Worm (Caenorhabditis elegans): ENCODE results near the gene ufd-2.

Gene ufd-2

DNA sequence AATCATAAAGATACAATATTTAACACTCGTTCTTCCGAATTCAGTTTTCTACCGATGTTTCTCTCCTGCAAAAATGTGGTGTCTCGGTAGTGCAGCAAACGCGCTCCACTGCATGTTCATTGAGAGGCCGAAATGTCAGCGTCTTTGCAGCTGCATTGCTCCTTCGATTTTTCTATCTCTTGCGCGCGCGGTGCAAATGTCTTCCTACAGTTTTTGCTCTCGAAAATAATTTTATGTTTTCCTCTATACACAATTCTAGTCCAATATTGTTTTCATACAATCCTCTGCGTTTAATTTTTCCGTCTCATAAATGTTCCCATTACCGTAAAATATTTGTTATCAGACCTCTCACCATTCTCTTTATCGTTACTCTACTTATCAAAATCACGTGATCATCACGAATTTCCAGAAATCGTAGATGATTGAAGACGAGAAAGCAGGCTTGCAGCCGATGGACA is at the start of gene ufd-2:
TSS of gene ufd-2 (plus strand) at position 408 of the 458 bp plus-strand sequence.
- no peak for TF ChIP-seq him-1 (tag; optimal IDR thresholded peaks at IDR 0.05)
- TF ChIP-seq W03F9.2 (tag; optimal IDR thresholded peaks at IDR 0.05), result peak; percentile 66

DNA sequence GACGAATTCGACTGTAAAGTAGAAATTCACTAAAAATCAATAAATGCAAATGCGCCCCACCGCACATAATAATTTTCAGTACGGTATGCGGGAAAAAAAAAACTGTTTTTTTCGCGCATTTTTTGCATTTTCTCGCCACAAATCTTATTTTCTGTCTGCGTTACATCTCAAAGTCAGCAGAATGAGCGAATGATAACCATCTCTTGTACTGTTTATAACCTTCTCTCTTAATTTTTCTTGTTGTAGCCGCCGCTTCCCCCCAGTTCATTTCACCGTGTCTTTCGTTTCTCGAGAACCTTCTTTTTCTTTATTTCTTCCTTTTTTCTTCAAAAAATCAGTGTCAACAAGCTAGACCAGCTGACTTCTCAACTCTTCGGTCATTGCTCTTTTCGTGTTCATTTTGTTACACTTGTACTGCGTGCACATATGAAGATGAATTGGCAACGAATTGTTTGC is 47.0 kb upstream of the ufd-2 start:
- TF ChIP-seq dao-5 (tag; optimal IDR thresholded peaks at IDR 0.05), result no peak
- TF ChIP-seq him-1 (tag; optimal IDR thresholded peaks at IDR 0.05), result no peak
- peak; percentile 29 for TF ChIP-seq W03F9.2 (tag; optimal IDR thresholded peaks at IDR 0.05)

DNA sequence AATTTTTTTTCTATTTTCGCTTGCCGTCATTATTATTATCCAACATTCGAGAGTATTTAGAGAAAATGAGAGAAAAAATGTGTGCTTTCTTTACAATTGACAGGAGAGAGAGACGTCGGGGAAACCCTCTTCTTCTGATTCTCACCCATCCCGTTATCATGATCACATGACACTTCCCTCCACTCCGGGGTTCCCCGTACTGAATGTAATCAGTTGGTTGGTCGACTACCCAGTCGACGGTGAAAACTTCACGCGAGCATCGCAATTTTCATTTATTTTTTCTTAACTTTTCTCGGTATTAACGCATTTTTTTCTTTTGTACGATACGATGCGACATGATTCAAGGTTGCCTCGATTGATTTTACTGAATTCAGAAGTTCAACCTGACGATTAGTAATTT is 46.4 kb upstream of the ufd-2 start:
- TF ChIP-seq him-1 (tag; optimal IDR thresholded peaks at IDR 0.05) (no peak), W03F9.2 (tag; optimal IDR thresholded peaks at IDR 0.05) (peak; percentile 58), dao-5 (tag; optimal IDR thresholded peaks at IDR 0.05) (no peak)

DNA sequence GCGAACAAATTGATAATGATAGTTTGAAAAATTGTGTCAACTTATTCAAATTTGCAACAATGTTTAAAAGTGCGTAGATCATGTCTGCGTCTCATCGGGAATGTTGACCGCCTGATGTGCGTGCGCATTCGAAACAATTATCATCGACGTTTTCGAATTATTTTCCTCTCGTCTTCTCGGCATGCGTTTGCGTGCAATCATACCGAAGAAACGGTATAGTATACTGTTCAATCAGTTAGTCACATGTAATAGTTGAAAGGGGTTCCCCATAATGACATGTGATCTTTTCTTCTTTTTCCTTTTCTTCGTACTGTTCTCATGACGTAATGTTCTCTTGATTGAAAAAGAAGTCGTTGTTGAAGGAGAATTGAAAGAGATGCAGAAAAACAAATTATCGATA is 45.8 kb upstream of the ufd-2 start:
- TF ChIP-seq him-1 (tag; optimal IDR thresholded peaks at IDR 0.05), result no peak
- TF ChIP-seq W03F9.2 (tag; optimal IDR thresholded peaks at IDR 0.05), result peak; percentile 34
- TF ChIP-seq dao-5 (tag; optimal IDR thresholded peaks at IDR 0.05), result peak; percentile 37

DNA sequence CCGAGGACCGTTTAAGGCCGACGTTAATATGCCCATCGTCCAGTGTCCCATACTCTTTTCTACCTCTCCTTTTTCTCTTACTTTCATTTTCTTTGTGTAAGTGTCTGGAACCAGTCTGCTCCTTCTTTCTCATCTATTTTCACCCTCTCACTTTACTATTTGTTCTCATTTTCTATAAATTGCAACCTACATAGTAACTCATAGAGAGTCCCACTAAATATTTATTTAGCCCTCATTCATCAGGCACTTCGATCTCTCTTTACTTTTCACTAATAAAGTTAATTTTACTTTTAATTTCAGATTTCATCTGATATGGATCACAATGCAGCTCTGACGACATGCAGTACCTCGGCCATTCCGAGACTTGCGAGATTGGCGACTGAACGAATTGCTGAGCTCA is 45.2 kb upstream of the ufd-2 start, which contains the start of gene zyg-11:
TSS of gene zyg-11 (plus strand) at position 301 of the 400 bp plus-strand sequence.
- TF ChIP-seq dao-5 (tag; optimal IDR thresholded peaks at IDR 0.05) (no peak), W03F9.2 (tag; optimal IDR thresholded peaks at IDR 0.05) (no peak), him-1 (tag; optimal IDR thresholded peaks at IDR 0.05) (no peak)

DNA sequence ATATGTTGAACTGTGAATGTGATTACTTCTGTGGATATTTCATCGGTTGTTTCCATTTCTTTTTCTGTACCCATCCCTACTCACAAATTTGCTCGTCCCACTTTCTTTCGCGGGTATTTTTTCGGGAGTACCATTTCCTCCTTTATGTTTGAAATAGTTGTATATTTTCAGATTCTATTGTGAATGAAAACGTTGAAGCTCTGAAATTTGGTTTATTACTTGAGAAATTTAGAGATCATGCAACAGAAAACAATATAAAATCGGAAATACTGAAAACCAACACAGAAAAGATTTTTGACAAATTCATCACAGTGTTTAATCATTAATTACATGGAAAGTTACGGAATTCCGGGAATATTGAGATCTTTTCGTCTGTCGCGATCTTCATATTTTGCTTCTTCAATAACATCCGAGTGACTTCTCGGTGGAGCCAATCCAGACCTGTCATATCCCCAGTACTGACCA is 41.9 kb upstream of the ufd-2 start:
- no peak for TF ChIP-seq W03F9.2 (tag; optimal IDR thresholded peaks at IDR 0.05)
- no peak for TF ChIP-seq him-1 (tag; optimal IDR thresholded peaks at IDR 0.05)
- TF ChIP-seq dao-5 (tag; optimal IDR thresholded peaks at IDR 0.05), result no peak

DNA sequence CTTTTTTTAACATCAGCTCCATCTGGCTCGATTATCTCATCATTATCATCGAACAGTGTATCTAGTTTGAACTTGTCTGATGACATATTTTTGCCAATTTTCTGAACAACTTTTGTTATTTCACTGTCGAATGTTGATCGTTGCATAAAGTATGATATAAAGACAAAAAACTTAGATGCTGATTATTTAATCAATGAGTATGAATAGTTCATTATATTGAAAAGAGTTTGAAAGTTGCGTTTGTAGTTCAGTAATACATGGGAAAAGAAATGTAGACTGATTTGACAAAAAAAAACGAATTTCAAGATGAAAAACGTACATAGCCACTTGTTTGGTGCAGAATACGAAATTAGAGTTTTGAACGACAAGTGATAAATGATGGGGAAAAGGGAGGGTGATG is 40.1 kb upstream of the ufd-2 start, which contains the start of gene hda-2:
TSS of gene hda-2 (minus strand) at position 101 of the 400 bp plus-strand sequence.
- no peak for TF ChIP-seq W03F9.2 (tag; optimal IDR thresholded peaks at IDR 0.05)
- no peak for TF ChIP-seq dao-5 (tag; optimal IDR thresholded peaks at IDR 0.05)
- no peak for TF ChIP-seq him-1 (tag; optimal IDR thresholded peaks at IDR 0.05)

DNA sequence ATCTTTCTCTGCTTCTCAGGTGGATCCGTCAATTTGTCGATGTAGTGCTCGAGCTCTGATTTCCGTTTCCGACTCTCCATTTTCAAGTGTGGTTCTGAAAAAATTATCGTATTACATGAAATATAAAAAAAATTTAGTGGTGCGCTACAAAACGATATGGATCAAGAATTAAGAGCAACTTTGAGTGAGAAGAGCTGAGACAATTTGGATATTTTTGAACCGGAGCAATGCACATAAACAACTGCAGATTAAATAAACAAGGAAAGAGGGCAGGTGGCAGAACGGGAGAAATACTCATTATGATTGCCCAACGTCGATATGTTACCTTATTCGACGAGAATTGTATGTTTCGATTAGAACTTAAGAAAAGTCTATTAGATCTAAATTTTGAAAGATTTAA is 34.9 kb upstream of the ufd-2 start, which contains the start of gene swsn-7:
TSS of gene swsn-7 (minus strand) at position 101 of the 400 bp plus-strand sequence.
- TF ChIP-seq him-1 (tag; optimal IDR thresholded peaks at IDR 0.05) (no peak), W03F9.2 (tag; optimal IDR thresholded peaks at IDR 0.05) (no peak), dao-5 (tag; optimal IDR thresholded peaks at IDR 0.05) (no peak)

DNA sequence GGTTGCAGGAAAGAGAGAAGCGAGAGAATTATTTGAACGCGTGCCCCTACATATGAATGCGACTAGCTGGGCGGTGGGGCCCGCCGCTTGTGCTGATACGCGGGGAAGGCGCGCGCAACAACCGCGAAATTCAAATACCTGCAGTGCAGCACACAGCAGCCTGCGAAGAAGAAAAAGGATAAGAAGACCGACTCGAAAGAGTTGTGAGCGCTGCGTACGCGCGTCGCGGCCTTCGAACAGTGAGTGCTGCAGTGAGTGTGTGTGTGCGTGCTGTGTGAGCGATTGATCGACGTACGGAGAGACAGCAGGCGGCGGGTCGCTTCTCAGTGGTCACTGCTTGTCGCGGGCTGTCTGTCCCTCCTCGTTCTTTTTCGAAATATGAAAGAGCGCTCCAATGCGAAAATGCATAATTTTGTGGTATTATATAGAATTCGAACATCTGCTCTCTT is 34.3 kb upstream of the ufd-2 start:
- TF ChIP-seq him-1 (tag; optimal IDR thresholded peaks at IDR 0.05), result peak; percentile 93
- TF ChIP-seq dao-5 (tag; optimal IDR thresholded peaks at IDR 0.05), result peak; percentile 70
- no peak for TF ChIP-seq W03F9.2 (tag; optimal IDR thresholded peaks at IDR 0.05)

DNA sequence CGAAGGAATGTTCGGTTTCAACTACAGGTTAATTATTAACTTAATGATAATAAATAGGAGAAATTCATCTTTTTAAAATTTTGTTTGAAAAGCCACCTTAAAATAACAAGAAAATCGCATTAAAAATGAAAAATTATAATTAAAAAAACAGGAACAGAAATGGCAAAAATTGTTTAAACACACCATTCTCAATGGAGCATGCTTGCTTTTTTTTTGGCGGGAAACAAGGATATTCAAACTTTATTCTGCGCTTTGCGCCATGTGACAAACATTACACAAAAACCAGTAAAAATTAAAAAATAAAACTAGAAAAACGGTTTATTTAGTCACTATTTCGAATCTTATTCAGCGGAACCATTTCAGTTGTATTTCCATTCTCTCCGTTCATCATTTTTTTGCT is 33.8 kb upstream of the ufd-2 start:
- no peak for TF ChIP-seq W03F9.2 (tag; optimal IDR thresholded peaks at IDR 0.05)

DNA sequence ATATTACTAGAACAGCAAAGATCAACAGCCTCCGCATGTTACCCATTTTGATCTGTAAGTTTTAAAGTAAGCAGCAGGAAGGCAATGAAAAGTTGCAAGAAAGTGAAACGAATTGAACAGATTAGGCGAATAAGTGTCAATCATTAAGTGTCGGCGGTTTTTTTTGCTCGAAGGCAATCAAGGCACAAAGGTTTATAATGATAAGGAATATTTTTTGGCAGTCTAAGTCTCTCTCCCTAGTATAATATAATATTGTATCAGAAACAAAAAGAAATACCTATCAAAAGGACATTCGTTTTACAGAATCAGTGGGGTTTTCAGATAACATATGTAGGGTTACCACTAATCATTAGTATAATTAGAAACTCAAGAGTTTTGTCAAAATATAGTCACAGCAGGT is 29.9 kb upstream of the ufd-2 start, which contains the start of gene nrf-6:
TSS of gene nrf-6 (minus strand) at position 52 of the 400 bp plus-strand sequence.
- no peak for TF ChIP-seq dao-5 (tag; optimal IDR thresholded peaks at IDR 0.05)
- TF ChIP-seq him-1 (tag; optimal IDR thresholded peaks at IDR 0.05), result no peak
- TF ChIP-seq W03F9.2 (tag; optimal IDR thresholded peaks at IDR 0.05), result no peak

DNA sequence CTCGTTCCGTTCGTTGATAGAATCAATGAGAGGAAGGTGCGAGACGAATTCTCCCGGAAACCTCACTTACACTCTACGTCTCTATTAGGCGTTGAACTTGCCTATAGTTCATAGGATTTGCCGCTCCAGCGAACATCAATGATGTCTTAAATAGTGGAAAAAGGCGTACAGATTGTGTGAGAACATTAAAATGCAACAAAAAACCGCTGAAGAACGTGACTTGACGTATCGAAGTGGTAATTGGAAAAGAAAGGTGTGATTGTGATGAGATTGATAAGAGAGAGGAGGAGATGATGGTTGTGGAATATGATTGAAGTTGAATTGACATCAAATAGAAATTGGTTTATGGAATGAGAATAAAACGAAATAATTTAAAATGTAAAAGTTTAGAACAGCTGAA is 28.5 kb upstream of the ufd-2 start:
- TF ChIP-seq W03F9.2 (tag; optimal IDR thresholded peaks at IDR 0.05), result no peak

DNA sequence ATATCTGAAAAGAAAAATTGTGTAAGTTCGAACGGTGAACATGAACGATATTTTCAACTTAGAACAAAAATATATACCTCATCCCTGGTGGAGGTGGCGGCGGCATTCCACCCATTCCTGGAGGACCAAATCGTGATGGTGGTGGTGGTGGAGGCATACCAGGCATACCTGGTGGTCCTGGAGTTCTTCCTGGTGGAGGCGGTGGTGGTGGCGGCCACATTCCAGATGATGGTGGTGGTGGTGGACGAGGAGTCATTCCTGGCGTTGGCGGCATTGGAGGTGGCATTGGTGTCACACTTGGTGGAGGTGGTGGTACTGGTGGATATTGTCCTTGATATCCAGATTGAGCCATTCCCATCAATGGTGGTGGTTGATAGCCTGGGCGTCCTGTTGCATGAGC is 27.9 kb upstream of the ufd-2 start:
- TF ChIP-seq him-1 (tag; optimal IDR thresholded peaks at IDR 0.05), result no peak
- no peak for TF ChIP-seq dao-5 (tag; optimal IDR thresholded peaks at IDR 0.05)
- TF ChIP-seq W03F9.2 (tag; optimal IDR thresholded peaks at IDR 0.05), result no peak

DNA sequence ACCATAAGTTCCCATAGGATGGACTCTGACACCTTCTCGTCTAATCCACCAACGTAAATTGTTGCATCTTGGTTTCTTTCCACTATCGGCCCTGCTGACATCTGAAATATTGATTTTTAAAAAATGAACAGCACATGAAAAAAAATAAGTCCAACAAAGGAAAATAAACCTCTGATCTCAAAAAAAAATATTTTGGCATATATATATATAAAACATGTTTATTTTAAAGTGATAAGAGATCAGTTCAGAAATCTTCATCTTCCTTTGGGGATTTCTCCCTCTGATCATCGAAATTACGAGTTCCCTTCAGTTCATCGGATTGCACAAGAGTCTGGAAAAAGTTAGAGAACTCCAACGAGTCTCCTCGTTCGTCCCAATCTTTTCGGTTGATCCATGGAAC is 26.9 kb upstream of the ufd-2 start, which contains the start of gene sap-49:
TSS of gene sap-49 (minus strand) at position 101 of the 400 bp plus-strand sequence.
- TF ChIP-seq dao-5 (tag; optimal IDR thresholded peaks at IDR 0.05), result no peak
- TF ChIP-seq him-1 (tag; optimal IDR thresholded peaks at IDR 0.05), result no peak
- TF ChIP-seq W03F9.2 (tag; optimal IDR thresholded peaks at IDR 0.05), result no peak

DNA sequence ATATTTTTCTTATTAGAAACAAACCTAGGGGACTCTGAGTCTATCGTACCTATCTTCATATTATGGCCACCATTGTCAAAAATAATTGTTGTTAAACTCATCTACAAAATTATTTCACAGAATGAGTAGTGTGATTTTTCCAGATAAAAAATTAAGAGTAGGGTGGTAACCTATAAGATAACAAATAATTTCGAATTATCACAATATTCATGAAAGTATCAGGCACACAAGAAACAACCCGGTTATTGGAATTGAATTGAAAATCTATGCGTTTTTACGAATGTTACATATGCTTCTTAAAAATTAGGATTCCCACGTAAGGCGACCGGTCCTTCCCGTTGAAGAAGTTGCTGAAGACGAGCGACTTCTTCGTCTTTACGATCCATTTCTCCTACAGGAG is 25.3 kb upstream of the ufd-2 start, which contains the start of gene arp-6:
TSS of gene arp-6 (minus strand) at position 101 of the 400 bp plus-strand sequence.
- TF ChIP-seq W03F9.2 (tag; optimal IDR thresholded peaks at IDR 0.05), result no peak
- TF ChIP-seq him-1 (tag; optimal IDR thresholded peaks at IDR 0.05), result no peak
- no peak for TF ChIP-seq dao-5 (tag; optimal IDR thresholded peaks at IDR 0.05)
